Worm (Caenorhabditis elegans) whole organism, young adult: Measurements from ENCODE around the gene C08E3.13.

Experiments used
- B0035.1 ChIP-seq: sonication (generic microtip); optimal IDR thresholded peaks from 2 replicates; lab custom pipeline; 2016; ENCODE audit warnings: missing genetic modification characterization, mild to moderate bottlenecking, missing compliant biosample characterization, missing genotype, missing genetic modification reagents
- B0261.1 ChIP-seq: sonication (generic microtip); optimal IDR thresholded peaks from 2 replicates; lab custom pipeline; 2016; ENCODE audit warnings: mild to moderate bottlenecking, missing genetic modification characterization, moderate library complexity, missing compliant biosample characterization
- C17E4.6 ChIP-seq: fragments of 200-800 bp; sonication (Bioruptor generic); IDR thresholded peaks from 2 replicates; pipeline ENCODE4 v1.3.6; 2022; ENCODE audit warnings: missing genetic modification reagents, missing genetic modification characterization, missing compliant biosample characterization
- D2030.7 ChIP-seq: fragments of 200-800 bp; sonication (Bioruptor generic); IDR thresholded peaks from 2 replicates; pipeline ENCODE4 v1.3.6; 2022; ENCODE audit warnings: missing genetic modification reagents, missing genetic modification characterization, missing compliant biosample characterization
- F22D6.2 ChIP-seq: sonication (generic microtip); optimal IDR thresholded peaks from 2 replicates; lab custom pipeline; 2016; ENCODE audit warnings: mild to moderate bottlenecking, missing genetic modification characterization, missing compliant biosample characterization
- F33H1.4 ChIP-seq: fragments of 200-800 bp; sonication (Bioruptor generic); IDR thresholded peaks from 2 replicates; pipeline ENCODE4 v1.3.6; 2022; ENCODE audit warnings: missing genetic modification reagents, missing genetic modification characterization, missing compliant biosample characterization
- F55B11.4 ChIP-seq: sonication (generic microtip); optimal IDR thresholded peaks from 2 replicates; lab custom pipeline; 2016; ENCODE audit warnings: missing compliant biosample characterization, missing genetic modification characterization, borderline replicate concordance; ENCODE audit not compliant: insufficient read depth
- T26A5.8 ChIP-seq: sonication (generic microtip); optimal IDR thresholded peaks from 2 replicates; lab custom pipeline; 2016; ENCODE audit warnings: missing genetic modification characterization, missing compliant biosample characterization
- Y53F4B.3 ChIP-seq: fragments of 200-800 bp; sonication (Bioruptor generic); IDR thresholded peaks from 2 replicates; pipeline ENCODE4 v1.3.6; 2022; ENCODE audit warnings: missing genetic modification reagents, missing genetic modification characterization, missing compliant biosample characterization
- akir-1 ChIP-seq: fragments of 200-800 bp; sonication (Bioruptor generic); optimal IDR thresholded peaks from 2 replicates; lab custom pipeline; 2018; ENCODE audit warnings: mild to moderate bottlenecking, missing genetic modification characterization, moderate library complexity, missing compliant biosample characterization
- aptf-2 ChIP-seq: fragments of 200-800 bp; sonication (Bioruptor generic); conservative IDR thresholded peaks from 2 replicates; pipeline ENCODE4 v1.3.6; 2022; ENCODE audit warnings: missing genetic modification reagents, missing genetic modification characterization, missing compliant biosample characterization
- aptf-3 ChIP-seq: fragments of 200-800 bp; sonication (Bioruptor generic); IDR thresholded peaks from 2 replicates; pipeline ENCODE4 v1.3.6; 2022; ENCODE audit warnings: missing genetic modification characterization, missing compliant biosample characterization
- athp-1 ChIP-seq: sonication (generic microtip); optimal IDR thresholded peaks from 2 replicates; lab custom pipeline; 2017; ENCODE audit warnings: mild to moderate bottlenecking, missing genetic modification characterization, missing compliant biosample characterization
- attf-3 ChIP-seq: fragments of 200-800 bp; sonication (Bioruptor generic); conservative IDR thresholded peaks from 2 replicates; pipeline ENCODE4 v1.3.6; 2022; ENCODE audit warnings: missing genetic modification reagents, missing genetic modification characterization, missing compliant biosample characterization
- attf-6 ChIP-seq: fragments of 200-800 bp; sonication (Bioruptor generic); IDR thresholded peaks from 2 replicates; pipeline ENCODE4 v1.3.6; 2022; ENCODE audit warnings: missing genetic modification reagents, missing genetic modification characterization, missing compliant biosample characterization
- bed-2 ChIP-seq: fragments of 200-800 bp; sonication (Bioruptor generic); IDR thresholded peaks from 2 replicates; pipeline ENCODE4 v1.3.6; 2022; ENCODE audit warnings: missing genetic modification reagents, missing genetic modification characterization, missing compliant biosample characterization
- ccch-3 ChIP-seq: fragments of 200-800 bp; sonication (Bioruptor generic); optimal IDR thresholded peaks from 2 replicates; lab custom pipeline; 2018; ENCODE audit warnings: mild to moderate bottlenecking, missing genetic modification characterization, missing compliant biosample characterization
- ceh-27 ChIP-seq: fragments of 200-800 bp; sonication (Bioruptor generic); optimal IDR thresholded peaks from 2 replicates; lab custom pipeline; 2018; ENCODE audit warnings: mild to moderate bottlenecking, missing genetic modification characterization, moderate library complexity, missing compliant biosample characterization
- ceh-40 ChIP-seq: fragments of 200-800 bp; sonication (Bioruptor generic); IDR thresholded peaks from 2 replicates; pipeline ENCODE4 v1.3.6; 2022; ENCODE audit warnings: missing genetic modification characterization, missing compliant biosample characterization
- dpff-1 ChIP-seq: sonication (generic microtip); optimal IDR thresholded peaks from 2 replicates; lab custom pipeline; 2017; ENCODE audit warnings: mild to moderate bottlenecking, missing genetic modification characterization, missing compliant biosample characterization
- egl-18 ChIP-seq: fragments of 200-800 bp; sonication (Bioruptor generic); IDR thresholded peaks from 2 replicates; pipeline ENCODE4 v1.3.6; 2022; ENCODE audit warnings: missing genetic modification reagents, missing genetic modification characterization, missing compliant biosample characterization
- gei-17 ChIP-seq: fragments of 200-800 bp; sonication (Bioruptor generic); optimal IDR thresholded peaks from 2 replicates; lab custom pipeline; 2018; ENCODE audit warnings: mild to moderate bottlenecking, missing genetic modification characterization, missing compliant biosample characterization
- him-1 ChIP-seq: sonication (generic microtip); optimal IDR thresholded peaks from 2 replicates; lab custom pipeline; 2016; ENCODE audit warnings: missing genotype, missing genetic modification reagents, missing genetic modification characterization, missing compliant biosample characterization
- hlh-26 ChIP-seq: fragments of 200-800 bp; sonication (Bioruptor generic); conservative IDR thresholded peaks from 2 replicates; pipeline ENCODE4 v1.3.6; 2022; ENCODE audit warnings: missing genetic modification reagents, missing genetic modification characterization, missing compliant biosample characterization
- hmg-1.2 ChIP-seq: fragments of 200-800 bp; sonication (Bioruptor generic); IDR thresholded peaks from 2 replicates; pipeline ENCODE4 v1.3.6; 2022; ENCODE audit warnings: missing genetic modification reagents, missing genetic modification characterization, missing compliant biosample characterization
- hmg-20 ChIP-seq: fragments of 200-800 bp; sonication (Bioruptor generic); IDR thresholded peaks from 2 replicates; pipeline ENCODE4 v1.3.6; 2022; ENCODE audit warnings: missing genetic modification reagents, missing genetic modification characterization, missing compliant biosample characterization
- hsf-1 ChIP-seq: fragments of 200-800 bp; sonication (Bioruptor generic); IDR thresholded peaks from 2 replicates; pipeline ENCODE4 v1.3.6; 2022; ENCODE audit warnings: missing genetic modification reagents, missing genetic modification characterization, missing compliant biosample characterization
- lag-1 ChIP-seq: fragments of 200-800 bp; sonication (Bioruptor generic); IDR thresholded peaks from 2 replicates; pipeline ENCODE4 v1.3.6; 2022; ENCODE audit warnings: missing genetic modification reagents, missing genetic modification characterization, missing compliant biosample characterization
- lin-35 ChIP-seq, 3 experiments: fragments of 150-350 bp in 2 of 3; sonication (generic microtip) in 1 of 3; optimal IDR thresholded peaks; 2 replicates each; lab custom pipeline; 2014 to 2018; ENCODE audit warnings: missing biosample characterization in 3 of 3, missing genetic modification characterization in 3 of 3, missing genetic modification reagents in 3 of 3
- lin-40 ChIP-seq: sonication (generic microtip); optimal IDR thresholded peaks from 2 replicates; lab custom pipeline; 2016; ENCODE audit warnings: missing genetic modification characterization, mild to moderate bottlenecking, missing compliant biosample characterization, missing genotype, missing genetic modification reagents
- lin-54 ChIP-seq: fragments of 200-800 bp; sonication (Bioruptor generic); optimal IDR thresholded peaks from 2 replicates; lab custom pipeline; 2018; ENCODE audit warnings: mild to moderate bottlenecking, missing genetic modification characterization, missing compliant biosample characterization
- lsl-1 ChIP-seq: fragments of 200-800 bp; sonication (Bioruptor generic); optimal IDR thresholded peaks from 2 replicates; lab custom pipeline; 2018; ENCODE audit warnings: mild to moderate bottlenecking, missing genetic modification characterization, moderate library complexity, missing compliant biosample characterization
- madf-10 ChIP-seq: sonication (generic microtip); optimal IDR thresholded peaks from 2 replicates; lab custom pipeline; 2016; ENCODE audit warnings: mild to moderate bottlenecking, missing genetic modification characterization, missing compliant biosample characterization
- madf-3 ChIP-seq: fragments of 200-800 bp; sonication (Bioruptor generic); IDR thresholded peaks from 2 replicates; pipeline ENCODE4 v1.3.6; 2022; ENCODE audit warnings: missing genetic modification reagents, missing genetic modification characterization, missing compliant biosample characterization
- madf-6 ChIP-seq: fragments of 200-800 bp; sonication (Bioruptor generic); IDR thresholded peaks from 2 replicates; pipeline ENCODE4 v1.3.6; 2022; ENCODE audit warnings: missing genetic modification reagents, missing genetic modification characterization, missing compliant biosample characterization
- mel-28 ChIP-seq: sonication (generic microtip); optimal IDR thresholded peaks from 2 replicates; lab custom pipeline; 2016; ENCODE audit warnings: borderline replicate concordance, mild to moderate bottlenecking, missing genetic modification characterization, missing compliant biosample characterization
- mes-4 ChIP-seq: sonication (generic microtip); optimal IDR thresholded peaks from 2 replicates; lab custom pipeline; 2016; ENCODE audit warnings: missing genotype, missing genetic modification characterization, missing compliant biosample characterization
- nfyb-1 ChIP-seq: fragments of 200-800 bp; sonication (Bioruptor generic); IDR thresholded peaks from 2 replicates; pipeline ENCODE4 v1.3.6; 2022; ENCODE audit warnings: missing genetic modification reagents, missing genetic modification characterization, missing compliant biosample characterization
- nhr-120 ChIP-seq: fragments of 200-800 bp; sonication (Bioruptor generic); IDR thresholded peaks from 2 replicates; pipeline ENCODE4 v1.3.6; 2022; ENCODE audit warnings: missing genetic modification characterization, missing compliant biosample characterization
- repo-1 ChIP-seq: sonication (generic microtip); optimal IDR thresholded peaks from 2 replicates; lab custom pipeline; 2017; ENCODE audit warnings: mild to moderate bottlenecking, missing genetic modification characterization, missing compliant biosample characterization
- sea-2 ChIP-seq: fragments of 200-800 bp; sonication (Bioruptor generic); IDR thresholded peaks from 2 replicates; pipeline ENCODE4 v1.3.6; 2022; ENCODE audit warnings: missing genetic modification characterization, missing compliant biosample characterization
- snpc-4 ChIP-seq, 5 experiments: fragments of 150-350 bp in 1 of 5; sonication (generic microtip) in 4 of 5; optimal IDR thresholded peaks; 2 replicates each; lab custom pipeline; 2014 to 2018; ENCODE audit warnings: missing genetic modification characterization in 5 of 5, missing biosample characterization in 3 of 5, antibody characterized with exemption in 2 of 5, mild to moderate bottlenecking in 2 of 5, missing compliant biosample characterization in 2 of 5, missing genotype in 2 of 5, moderate library complexity in 2 of 5, missing genetic modification reagents in 1 of 5
- tbp1 ChIP-seq: fragments of 200-800 bp; sonication (Bioruptor generic); optimal IDR thresholded peaks from 2 replicates; lab custom pipeline; 2018; ENCODE audit warnings: mild to moderate bottlenecking, missing genetic modification characterization, missing compliant biosample characterization
- tbx-9 ChIP-seq: sonication (generic microtip); optimal IDR thresholded peaks from 2 replicates; lab custom pipeline; 2016; ENCODE audit warnings: borderline replicate concordance, missing genetic modification characterization, inconsistent platforms, missing compliant biosample characterization
- xnd-1 ChIP-seq: sonication (generic microtip); optimal IDR thresholded peaks from 2 replicates; lab custom pipeline; 2016; ENCODE audit warnings: missing genotype, missing genetic modification reagents, missing genetic modification characterization, missing compliant biosample characterization
- ztf-3 ChIP-seq: fragments of 200-800 bp; sonication (Bioruptor generic); optimal IDR thresholded peaks from 2 replicates; lab custom pipeline; 2018; ENCODE audit warnings: mild to moderate bottlenecking, missing genetic modification characterization, missing compliant biosample characterization

Gene C08E3.13

ce11 chrII:1657202-1657601 lies 25.1 kb upstream of the C08E3.13 start, which contains the start of gene ZC204.12:
Gene ZC204.12 (minus strand): TSS chrII:1657302.
- TF ChIP-seq tbx-9 (no peak), ceh-40 (GFP tag; lab: Robert Waterston, UW) (no peak), ztf-3 (GFP tag; lab: Kevin White, UChicago) (no peak), him-1 (tag; lab: Kevin White, UChicago) (no peak), attf-3 (no peak), nhr-120 (GFP tag; lab: Robert Waterston, UW) (no peak), xnd-1 (tag; lab: Kevin White, UChicago) (no peak), egl-18 (GFP tag; lab: Robert Waterston, UW) (no peak), bed-2 (GFP tag; lab: Robert Waterston, UW) (no peak), hmg-20 (GFP tag; lab: Robert Waterston, UW) (no peak), hmg-1.2 (GFP tag; lab: Robert Waterston, UW) (no peak)

- TF ChIP-seq tbp1 (GFP tag; lab: Kevin White, UChicago) (no peak), C17E4.6 (GFP tag; lab: Robert Waterston, UW) (no peak), hsf-1 (no peak), dpff-1 (no peak)
Observed at ce11 chrII:1654917-1655316, 22.8 kb upstream of the C08E3.13 start, which contains the start of gene btb-12. Gene btb-12 (plus strand): TSS chrII:1655217.

ce11 chrII:1653397-1653796 lies 21.3 kb upstream of the C08E3.13 start, which contains the start of gene fbxb-15:
Gene fbxb-15 (minus strand): TSS chrII:1653497.
- TF ChIP-seq attf-6 (GFP tag; lab: Robert Waterston, UW), result no peak
- TF ChIP-seq hlh-26, result no peak
- TF ChIP-seq him-1 (tag; lab: Kevin White, UChicago), result no peak
- no peak for TF ChIP-seq repo-1 (tag; lab: Kevin White, UChicago)
- no peak for TF ChIP-seq F22D6.2
- no peak for TF ChIP-seq ccch-3
- TF ChIP-seq sea-2 (GFP tag; lab: Robert Waterston, UW), result no peak
- no peak for TF ChIP-seq ztf-3 (GFP tag; lab: Kevin White, UChicago)
- TF ChIP-seq egl-18 (GFP tag; lab: Robert Waterston, UW), result no peak
- TF ChIP-seq lin-54 (GFP tag; lab: Kevin White, UChicago), result no peak
- TF ChIP-seq lsl-1 (GFP tag; lab: Kevin White, UChicago), result no peak
- TF ChIP-seq B0035.1, result no peak
- no peak for TF ChIP-seq nfyb-1 (GFP tag; lab: Robert Waterston, UW)
- no peak for TF ChIP-seq aptf-2
- no peak for TF ChIP-seq lin-40
- TF ChIP-seq madf-6 (GFP tag; lab: Robert Waterston, UW), result no peak
- TF ChIP-seq D2030.7 (GFP tag; lab: Robert Waterston, UW), result no peak

- TF ChIP-seq madf-3 (GFP tag; lab: Robert Waterston, UW) (no peak), ceh-27 (GFP tag; lab: Kevin White, UChicago) (no peak), mel-28 (tag; lab: Kevin White, UChicago) (no peak), T26A5.8 (tag; lab: Kevin White, UChicago) (no peak), snpc-4 (GFP tag; optimal IDR thresholded peaks at IDR 0.05; lab: Kevin White, UChicago) (no peak), snpc-4 (tag; optimal IDR thresholded peaks at IDR 0.05; lab: Kevin White, UChicago) (no peak), attf-3 (no peak), Y53F4B.3 (GFP tag; lab: Robert Waterston, UW) (no peak), lag-1 (no peak), athp-1 (no peak), akir-1 (GFP tag; lab: Kevin White, UChicago) (no peak), lin-35 (GFP tag; optimal IDR thresholded peaks at IDR 0.05; lab: Kevin White, UChicago) (no peak), F55B11.4 (tag; lab: Kevin White, UChicago) (no peak), aptf-3 (GFP tag; lab: Robert Waterston, UW) (no peak), B0261.1 (tag; lab: Kevin White, UChicago) (no peak), F33H1.4 (no peak), madf-10 (tag; lab: Kevin White, UChicago) (no peak), mes-4 (tag; lab: Kevin White, UChicago) (no peak), gei-17 (no peak)
Observed at ce11 chrII:1651804-1652203, 19.7 kb upstream of the C08E3.13 start, which contains the start of gene fbxb-16. Gene fbxb-16 (minus strand): TSS chrII:1651904.
